Worm (Caenorhabditis elegans): ENCODE results near the gene glb-27.

The glb-27 gene

DNA sequence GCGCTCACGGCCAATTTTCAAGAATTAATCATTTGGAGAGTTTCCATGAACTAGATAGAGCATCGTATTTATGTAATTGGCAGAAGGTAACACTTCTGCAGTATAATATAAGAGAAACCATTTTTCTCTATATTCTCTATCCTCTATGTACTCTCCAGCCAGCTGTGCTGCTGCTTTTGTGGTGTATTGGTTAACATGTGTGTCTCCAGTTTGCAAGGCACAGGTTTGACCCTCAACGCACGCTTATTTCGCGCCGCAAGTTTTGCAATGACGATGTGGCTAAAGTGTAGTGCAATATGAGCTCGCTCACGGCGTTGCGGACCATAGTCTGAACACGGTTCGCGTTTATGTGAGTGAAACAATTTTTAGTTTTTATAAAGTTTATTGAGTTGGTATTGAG, 9.1 kb downstream of the glb-27 start (continued):
- peak; percentile 36; the same call in 1 of the 2 replicates for TF ChIP-seq F33H1.4 (GFP tag; IDR thresholded peaks at IDR 0.05)
- TF ChIP-seq lsl-1 (GFP tag; optimal IDR thresholded peaks at IDR 0.05): no peak
- peak; percentile 42; the same call in 1 of the 2 replicates for TF ChIP-seq D2030.7 (GFP tag; IDR thresholded peaks at IDR 0.05)
- TF ChIP-seq pbrm-1 (GFP tag; IDR thresholded peaks at IDR 0.05): no peak; the same call in 1 of the 2 replicates
- peak; percentile 48; the same call in 1 of the 2 replicates for TF ChIP-seq ceh-91 (GFP tag; IDR thresholded peaks at IDR 0.05)
- TF ChIP-seq B0019.2 (GFP tag; conservative IDR thresholded peaks at IDR 0.05): no peak
- no peak for TF ChIP-seq dox-1 (GFP tag; IDR thresholded peaks at IDR 0.05)
- peak; percentile 96 for TF ChIP-seq die-1 (tag; optimal IDR thresholded peaks at IDR 0.05)
- peak; percentile 71 for TF ChIP-seq F10E7.11 (tag; optimal IDR thresholded peaks at IDR 0.05)

DNA sequence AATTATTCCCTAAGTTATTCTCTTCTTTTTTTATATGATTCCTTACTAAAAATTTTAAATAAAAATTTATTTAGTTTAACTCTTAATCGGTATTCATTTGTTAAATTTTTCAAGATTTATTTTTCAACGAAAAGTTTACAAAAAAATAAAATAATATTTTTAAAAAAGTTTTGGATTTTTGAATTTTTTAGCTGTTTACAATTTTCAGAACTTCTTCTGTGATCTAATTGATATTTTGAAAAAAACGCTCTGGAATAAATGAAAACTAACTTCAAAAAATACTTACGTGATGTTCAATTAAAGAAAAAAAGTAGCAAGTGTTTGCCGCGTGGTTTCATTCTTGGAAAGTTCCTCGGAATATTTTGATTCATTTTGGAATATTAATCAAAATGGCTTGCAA, 10.8 kb downstream of the glb-27 start, which contains the start of gene decr-1.2:
decr-1.2 (plus strand) TSS at position 301 of the 400 bp plus-strand sequence.
- TF ChIP-seq nhr-27 (tag; optimal IDR thresholded peaks at IDR 0.05) (no peak), dpl-1 (GFP tag; optimal IDR thresholded peaks at IDR 0.05) (no peak)

DNA sequence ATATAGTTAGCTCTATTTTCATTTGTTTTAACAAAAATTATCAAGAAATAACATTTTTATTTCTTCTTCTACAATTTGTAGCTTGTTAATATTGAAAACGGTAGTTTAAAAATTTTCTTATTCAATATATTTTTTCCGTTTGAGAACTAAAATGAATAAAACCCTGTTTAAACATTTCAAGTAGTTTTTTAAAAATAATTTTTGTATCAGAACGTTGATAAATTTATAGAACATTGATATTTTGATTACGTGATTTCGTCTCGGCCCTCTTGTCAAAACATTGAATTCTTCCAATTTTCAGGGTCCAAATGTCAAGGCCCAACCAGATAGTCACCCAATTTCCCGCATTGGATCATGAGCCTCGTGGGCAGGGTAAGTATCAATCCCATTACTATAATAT, 15.7 kb downstream of the glb-27 start, which contains the start of gene pqn-73:
pqn-73 (plus strand) TSS at position 301 of the 400 bp plus-strand sequence.
- TF ChIP-seq atf-7 (tag; optimal IDR thresholded peaks at IDR 0.05): no peak
- no peak for TF ChIP-seq madf-6 (GFP tag; IDR thresholded peaks at IDR 0.05)
- TF ChIP-seq die-1 (tag; optimal IDR thresholded peaks at IDR 0.05): no peak
- no peak for TF ChIP-seq rec-8 (tag; optimal IDR thresholded peaks at IDR 0.05)

DNA sequence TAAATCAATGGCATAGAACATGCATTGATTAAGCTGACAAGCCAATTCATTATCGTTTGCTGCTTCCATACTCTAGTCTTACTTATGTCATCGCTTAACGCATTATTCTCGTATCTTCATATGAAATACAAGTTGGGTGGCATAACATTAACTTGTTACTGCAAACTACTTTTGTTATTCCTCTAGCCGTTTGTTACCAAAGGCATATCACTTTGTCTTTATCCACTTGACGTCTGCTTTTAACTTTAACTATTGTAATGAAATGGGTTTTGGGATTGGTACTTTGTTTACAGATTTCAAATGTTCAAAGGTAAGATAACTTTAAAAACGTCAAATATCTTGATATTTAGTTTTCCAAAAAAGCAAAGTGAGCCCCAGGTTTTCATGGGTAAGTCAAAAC, 20.0 kb downstream of the glb-27 start, which contains the start of gene W01C9.2:
W01C9.2 (plus strand) TSS at position 301 of the 400 bp plus-strand sequence.
- TF ChIP-seq zim-3 (tag; optimal IDR thresholded peaks at IDR 0.05) (no peak), him-1 (tag; optimal IDR thresholded peaks at IDR 0.05) (no peak), dpff-1 (tag; optimal IDR thresholded peaks at IDR 0.05) (no peak), ZK185.1 (tag; optimal IDR thresholded peaks at IDR 0.05; ENCODE audit: poor library complexity, severe bottlenecking) (no peak), ztf-3 (GFP tag; optimal IDR thresholded peaks at IDR 0.05) (no peak), K11D2.4 (GFP tag; IDR thresholded peaks at IDR 0.05) (no peak), tlf-1 (GFP tag; optimal IDR thresholded peaks at IDR 0.05) (no peak), snpc-1.1 (tag; optimal IDR thresholded peaks at IDR 0.05; ENCODE audit: insufficient read depth) (no peak), Y79H2A.3 (GFP tag; conservative IDR thresholded peaks at IDR 0.05) (no peak), dpl-1 (GFP tag; optimal IDR thresholded peaks at IDR 0.05) (no peak), sea-2 (GFP tag; IDR thresholded peaks at IDR 0.05) (no peak), snpc-1.3 (tag; optimal IDR thresholded peaks at IDR 0.05; ENCODE audit: insufficient read depth) (no peak), F39B2.1 (GFP tag; IDR thresholded peaks at IDR 0.05) (no peak), lin-35 (GFP tag; optimal IDR thresholded peaks at IDR 0.05) (no peak), madf-3 (GFP tag; IDR thresholded peaks at IDR 0.05) (no peak)

DNA sequence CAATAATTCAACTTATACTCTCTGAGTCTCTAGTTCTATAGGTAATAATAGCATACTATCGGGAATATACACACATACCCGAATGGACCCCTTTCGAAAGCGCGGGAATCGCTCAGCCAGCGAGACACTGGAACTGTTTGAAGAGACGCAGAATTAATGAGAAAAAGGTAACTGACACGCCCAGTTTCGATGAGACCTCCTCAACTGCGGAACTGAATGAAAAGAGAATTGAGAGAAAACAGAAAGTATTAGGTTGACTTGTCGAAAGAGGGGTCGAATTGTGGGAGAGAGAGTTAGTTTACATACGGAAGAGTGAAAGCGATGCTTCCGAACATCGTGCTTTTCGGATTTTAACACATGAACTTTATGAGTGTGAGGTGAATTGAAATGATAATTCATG, 24.1 kb downstream of the glb-27 start:
- TF ChIP-seq madf-8 (GFP tag; conservative IDR thresholded peaks at IDR 0.05) (no peak), hmg-1.2 (GFP tag; IDR thresholded peaks at IDR 0.05) (peak; percentile 36; the same call in 1 of the 2 replicates), F23B12.7 (tag; optimal IDR thresholded peaks at IDR 0.05; ENCODE audit: insufficient read depth) (no peak), attf-3 (GFP tag; conservative IDR thresholded peaks at IDR 0.05) (no peak), tbx-9 (tag; optimal IDR thresholded peaks at IDR 0.05; ENCODE audit: borderline replicate concordance) (no peak)
